Fruit fly (Drosophila melanogaster): ENCODE data around the gene Hel89B.
A peak's percentile ranks its signal among the peaks of the same experiment; 100 is the strongest.

The Hel89B gene

dm6 chr3R:15965169-15965568 is 7.9 kb upstream of the Hel89B start, which contains the start of the genes CG32856 and Rbf2 (continued):
- TF ChIP-seq CG6765 (GFP tag; optimal IDR thresholded peaks at IDR 0.05) (peak; percentile 50), sens (GFP tag) (peak; percentile 93), cg (GFP tag; optimal IDR thresholded peaks at IDR 0.05) (no peak), CG14860 (GFP tag; IDR thresholded peaks at IDR 0.05; ENCODE audit: partially characterized antibody) (peak; percentile 84), CG8281 (tag; optimal IDR thresholded peaks at IDR 0.05) (no peak), Xrp1 (GFP tag; IDR thresholded peaks at IDR 0.05) (peak; percentile 40; the same call in 1 of the 2 replicates), pfk (GFP tag; optimal IDR thresholded peaks at IDR 0.05) (no peak), B-H2 (GFP tag; optimal IDR thresholded peaks at IDR 0.05) (peak; percentile 90), CG14441 (GFP tag; IDR thresholded peaks at IDR 0.05) (0 out of 2 replicates have a peak, but pooled peaks have one; percentile 30), Taf1 (GFP tag; IDR thresholded peaks at IDR 0.05) (0 out of 2 replicates have a peak, but pooled peaks have one; percentile 13), CG3407 (GFP tag; optimal IDR thresholded peaks at IDR 0.05) (no peak), exex (tag; optimal IDR thresholded peaks at IDR 0.05) (peak; percentile 8), CG12219 (GFP tag; optimal IDR thresholded peaks at IDR 0.05) (peak; percentile 63), Fer2 (tag; optimal IDR thresholded peaks at IDR 0.05) (peak; percentile 60), CG11093 (GFP tag; IDR thresholded peaks at IDR 0.05) (no peak), CG8290 (GFP tag; optimal IDR thresholded peaks at IDR 0.05) (peak; percentile 59), CG8290 (tag; optimal IDR thresholded peaks at IDR 0.05) (peak in 1 of 2 experiments; percentile 82), ap (GFP tag; IDR thresholded peaks at IDR 0.05) (peak; percentile 72), ham (GFP tag; IDR thresholded peaks at IDR 0.05) (no peak), TFAM (GFP tag; optimal IDR thresholded peaks at IDR 0.05) (no peak), corto (GFP tag; optimal IDR thresholded peaks at IDR 0.05) (no peak), CG18619 (GFP tag; optimal IDR thresholded peaks at IDR 0.05) (peak; percentile 71), CG18476 (GFP tag; optimal IDR thresholded peaks at IDR 0.05) (no peak), slou (GFP tag; optimal IDR thresholded peaks at IDR 0.05) (peak; percentile 74), CG2712 (tag; optimal IDR thresholded peaks at IDR 0.05) (peak; percentile 52), CG1832 (GFP tag; optimal IDR thresholded peaks at IDR 0.05) (no peak), MBD-R2 (GFP tag; IDR thresholded peaks at IDR 0.05) (peak; percentile 91), CG33557 (GFP tag; optimal IDR thresholded peaks at IDR 0.05) (peak; percentile 80), Meics (GFP tag; optimal IDR thresholded peaks at IDR 0.05) (peak; percentile 67), gt (GFP tag; IDR thresholded peaks at IDR 0.05) (no peak), CG10267 (tag; optimal IDR thresholded peaks at IDR 0.05) (peak; percentile 60), CG4424 (GFP tag; optimal IDR thresholded peaks at IDR 0.05) (peak; percentile 63), nerfin-2 (GFP tag; IDR thresholded peaks at IDR 0.05; ENCODE audit: partially characterized antibody) (peak; percentile 93), E2f2 (GFP tag; IDR thresholded peaks at IDR 0.05) (peak; percentile 91), stwl (tag; optimal IDR thresholded peaks at IDR 0.05) (peak; percentile 82), HLHmδ (GFP tag; optimal IDR thresholded peaks at IDR 0.05) (no peak), CG1603 (tag; optimal IDR thresholded peaks at IDR 0.05) (peak; percentile 87), bsh (GFP tag; optimal IDR thresholded peaks at IDR 0.05) (peak; percentile 59 to 85), ab (GFP tag; optimal IDR thresholded peaks at IDR 0.05) (peak; percentile 41), CG9215 (GFP tag; IDR thresholded peaks at IDR 0.05) (no peak), abd-A (tag; optimal IDR thresholded peaks at IDR 0.05) (no peak), sc (optimal IDR thresholded peaks at IDR 0.05) (no peak), sc (GFP tag; optimal IDR thresholded peaks at IDR 0.05) (no peak), Side (GFP tag; optimal IDR thresholded peaks at IDR 0.05) (peak; percentile 71), CG14965 (GFP tag; optimal IDR thresholded peaks at IDR 0.05; ENCODE audit: borderline replicate concordance) (no peak), CG1024 (GFP tag; IDR thresholded peaks at IDR 0.05) (no peak), CG7839 (tag; optimal IDR thresholded peaks at IDR 0.05) (peak; percentile 91), CG10209 (GFP tag; optimal IDR thresholded peaks at IDR 0.05) (peak; percentile 73), CG2875 (GFP tag; optimal IDR thresholded peaks at IDR 0.05) (peak; percentile 3), CG1602 (GFP tag; optimal IDR thresholded peaks at IDR 0.05) (peak; percentile 84), CG7786 (GFP tag; optimal IDR thresholded peaks at IDR 0.05) (peak; percentile 84)
